Worm (Caenorhabditis elegans) whole organism, young adult: ENCODE measurements around the gene msp-76.

Source experiments
- egl-44 ChIP-seq: fragments of 200-800 bp; sonication (Bioruptor generic); IDR thresholded peaks from 2 replicates; pipeline ENCODE4 v1.3.6; 2022; ENCODE audit warnings: missing genetic modification reagents, missing genetic modification characterization, missing compliant biosample characterization
- hrde-1 ChIP-seq: sonication (generic microtip); optimal IDR thresholded peaks from 2 replicates; lab custom pipeline; 2016; ENCODE audit warnings: missing genetic modification characterization, mild to moderate bottlenecking, missing compliant biosample characterization, moderate library complexity, missing genotype, missing genetic modification reagents, borderline replicate concordance

ce11 chrIV:9712782-9713181 is 24.0 kb downstream of the msp-76 start, which contains the start of gene K01H12.4:
- TF ChIP-seq hrde-1 (tag; lab: Kevin White, UChicago) (no peak), egl-44 (no peak)
